Fruit fly (Drosophila melanogaster): ENCODE measurements around the gene Tektin-C.

dm6 chr3L:5802733-5803132 is 6.4 kb upstream of the Tektin-C start, which contains the start of gene CG42272:
- TF ChIP-seq psq (optimal IDR thresholded peaks at IDR 0.05) = no peak
- TF ChIP-seq pan (optimal IDR thresholded peaks at IDR 0.05) = no peak
- no peak for TF ChIP-seq usp (GFP tag; optimal IDR thresholded peaks at IDR 0.05)
- TF ChIP-seq EcR (GFP tag; optimal IDR thresholded peaks at IDR 0.05) = no peak
- TF ChIP-seq Dll (optimal IDR thresholded peaks at IDR 0.05) = no peak
